Fruit fly (Drosophila melanogaster) whole organism: ENCODE data around the gene CG10348.
A peak's percentile ranks its signal among the peaks of the same experiment; 100 is the strongest.

ENCODE experiments used
- CG8478 ChIP-seq: fragments of >200 bp; optimal IDR thresholded peaks from 2 replicates; lab custom pipeline; 2018; ENCODE audit warnings: inconsistent platforms
- Dll ChIP-seq: fragments of >200 bp; optimal IDR thresholded peaks from 2 replicates; lab custom pipeline; 2017
- EcR ChIP-seq, 2 experiments: fragments of >200 bp; optimal IDR thresholded peaks; 2 replicates each; lab custom pipeline; 2017; ENCODE audit warnings: missing biosample characterization in 2 of 2, missing genetic modification characterization in 2 of 2, missing genetic modification reagents in 2 of 2
- pan ChIP-seq: fragments of >200 bp; optimal IDR thresholded peaks from 2 replicates; lab custom pipeline; 2017
- psq ChIP-seq: fragments of >200 bp; optimal IDR thresholded peaks from 2 replicates; lab custom pipeline; 2017
- usp ChIP-seq: fragments of >200 bp; optimal IDR thresholded peaks from 2 replicates; lab custom pipeline; 2017; ENCODE audit warnings: missing biosample characterization, missing genetic modification characterization, mixed read lengths

Gene CG10348

dm6 chr2L:18713686-18714085 lies 18.6 kb downstream of the CG10348 start, which contains the start of gene Irk3:
Gene Irk3, minus strand, starts transcription at chr2L:18713748.
- TF ChIP-seq usp (GFP tag; lab: Kevin White, UChicago) (no peak), pan (lab: Kevin White, UChicago) (no peak), EcR (GFP tag; optimal IDR thresholded peaks at IDR 0.05; lab: Kevin White, UChicago) (no peak), psq (lab: Kevin White, UChicago) (no peak), Dll (lab: Kevin White, UChicago) (no peak), CG8478 (no peak)

dm6 chr2L:18708239-18708891 lies 24.0 kb downstream of the CG10348 start, which contains the start of the genes Faf2 and Grip71:
Gene Faf2, minus strand, starts transcription at chr2L:18708688.
Gene Grip71, plus strand, starts transcription at chr2L:18708846.
- no peak for TF ChIP-seq Dll (lab: Kevin White, UChicago)
- no peak for TF ChIP-seq CG8478
- TF ChIP-seq psq (lab: Kevin White, UChicago) = no peak
- TF ChIP-seq pan (lab: Kevin White, UChicago) = no peak
- TF ChIP-seq usp (GFP tag; lab: Kevin White, UChicago) = no peak
- TF ChIP-seq EcR (GFP tag; optimal IDR thresholded peaks at IDR 0.05; lab: Kevin White, UChicago) = no peak

dm6 chr2L:18707844-18708238 lies 24.5 kb downstream of the CG10348 start:
- TF ChIP-seq CG8478 = no peak
- no peak for TF ChIP-seq EcR (GFP tag; optimal IDR thresholded peaks at IDR 0.05; lab: Kevin White, UChicago)
- no peak for TF ChIP-seq pan (lab: Kevin White, UChicago)
- no peak for TF ChIP-seq psq (lab: Kevin White, UChicago)
- TF ChIP-seq Dll (lab: Kevin White, UChicago) = no peak
- no peak for TF ChIP-seq usp (GFP tag; lab: Kevin White, UChicago)

- no peak for TF ChIP-seq psq (lab: Kevin White, UChicago)
- no peak for TF ChIP-seq usp (GFP tag; lab: Kevin White, UChicago)
- no peak for TF ChIP-seq Dll (lab: Kevin White, UChicago)
- no peak for TF ChIP-seq pan (lab: Kevin White, UChicago)
- TF ChIP-seq EcR (GFP tag; optimal IDR thresholded peaks at IDR 0.05; lab: Kevin White, UChicago) = no peak
- TF ChIP-seq CG8478 = no peak
Observed at dm6 chr2L:18705617-18706046, 26.7 kb downstream of the CG10348 start, which contains the start of gene Jwa. Gene Jwa, minus strand, starts transcription at chr2L:18705703.

dm6 chr2L:18702721-18703488 lies 29.4 kb downstream of the CG10348 start, which contains the start of the genes CG10376 and CG10343:
Gene CG10376, minus strand, starts transcription at chr2L:18703105.
Gene CG10343, plus strand, starts transcription at chr2L:18703473.
- TF ChIP-seq CG8478 = no peak
- TF ChIP-seq Dll (lab: Kevin White, UChicago) = no peak
- no peak for TF ChIP-seq psq (lab: Kevin White, UChicago)
- no peak for TF ChIP-seq usp (GFP tag; lab: Kevin White, UChicago)
- TF ChIP-seq EcR (GFP tag; optimal IDR thresholded peaks at IDR 0.05; lab: Kevin White, UChicago) = no peak
- no peak for TF ChIP-seq pan (lab: Kevin White, UChicago)

dm6 chr2L:18698559-18699130 lies 33.7 kb downstream of the CG10348 start, which contains the start of gene CG10341:
Gene CG10341, plus strand, starts transcription at chr2L:18698714.
- TF ChIP-seq CG8478 (no peak), pan (lab: Kevin White, UChicago) (no peak), usp (GFP tag; lab: Kevin White, UChicago) (no peak), Dll (lab: Kevin White, UChicago) (no peak), EcR (GFP tag; optimal IDR thresholded peaks at IDR 0.05; lab: Kevin White, UChicago) (no peak), psq (lab: Kevin White, UChicago) (no peak)

dm6 chr2L:18695404-18695804 lies 36.9 kb downstream of the CG10348 start, which contains the start of the genes CG10383 and CG10338:
Gene CG10383, minus strand, starts transcription at chr2L:18695602.
Gene CG10338, plus strand, starts transcription at chr2L:18695664.
- no peak for TF ChIP-seq CG8478
- TF ChIP-seq Dll (lab: Kevin White, UChicago) = no peak
- TF ChIP-seq psq (lab: Kevin White, UChicago) = no peak
- TF ChIP-seq pan (lab: Kevin White, UChicago) = no peak
- no peak for TF ChIP-seq EcR (GFP tag; optimal IDR thresholded peaks at IDR 0.05; lab: Kevin White, UChicago)
- TF ChIP-seq usp (GFP tag; lab: Kevin White, UChicago) = no peak

- TF ChIP-seq CG8478 (no peak), Dll (lab: Kevin White, UChicago) (no peak), EcR (GFP tag; optimal IDR thresholded peaks at IDR 0.05; lab: Kevin White, UChicago) (no peak), pan (lab: Kevin White, UChicago) (no peak), psq (lab: Kevin White, UChicago) (no peak), usp (GFP tag; lab: Kevin White, UChicago) (no peak)
Observed at dm6 chr2L:18694724-18695105, 37.6 kb downstream of the CG10348 start.

dm6 chr2L:18693877-18694723 lies 38.2 kb downstream of the CG10348 start:
- TF ChIP-seq Dll (lab: Kevin White, UChicago) (no peak), usp (GFP tag; lab: Kevin White, UChicago) (no peak), pan (lab: Kevin White, UChicago) (peak; percentile 3)

- TF ChIP-seq EcR (GFP tag; optimal IDR thresholded peaks at IDR 0.05; lab: Kevin White, UChicago) (no peak), psq (lab: Kevin White, UChicago) (no peak), CG8478 (no peak), usp (GFP tag; lab: Kevin White, UChicago) (no peak), pan (lab: Kevin White, UChicago) (no peak), Dll (lab: Kevin White, UChicago) (no peak)
Observed at dm6 chr2L:18689376-18689775, 42.9 kb downstream of the CG10348 start, which contains the start of gene CG10336. Gene CG10336, plus strand, starts transcription at chr2L:18689528.
